Fruit fly (Drosophila melanogaster) whole organism, embryonic: ENCODE results near the gene Dfd.

ENCODE experiments used
- Ada2b ChIP-seq: fragments of 200-800 bp; sonication (Bioruptor generic); IDR thresholded peaks from 2 replicates; pipeline ENCODE4 v1.3.6; 2022; ENCODE audit warnings: missing biosample characterization, missing genetic modification characterization
- Atf6 ChIP-seq: fragments of 200-800 bp; sonication (Bioruptor generic); IDR thresholded peaks from 2 replicates; pipeline ENCODE4 v1.3.6; 2022; ENCODE audit warnings: missing biosample characterization, missing genetic modification characterization
- CG10209 ChIP-seq: fragments of 200-800 bp; sonication (Bioruptor generic); optimal IDR thresholded peaks from 3 replicates; lab custom pipeline; 2017; ENCODE audit warnings: missing biosample characterization, mild to moderate bottlenecking, missing genetic modification characterization, missing genetic modification reagents
- CG10267 ChIP-seq: fragments of 200-800 bp; sonication (Bioruptor generic); optimal IDR thresholded peaks from 2 replicates; lab custom pipeline; 2018; ENCODE audit warnings: missing biosample characterization, mild to moderate bottlenecking, missing genetic modification characterization, moderate library complexity
- CG12155 ChIP-seq: fragments of 200-800 bp; sonication (Bioruptor generic); optimal IDR thresholded peaks from 3 replicates; lab custom pipeline; 2016; ENCODE audit warnings: missing biosample characterization, missing genetic modification characterization
- CG13424 ChIP-seq: fragments of 200-800 bp; sonication (Bioruptor generic); optimal IDR thresholded peaks from 2 replicates; lab custom pipeline; 2019; ENCODE audit warnings: missing biosample characterization, mild to moderate bottlenecking, missing genetic modification characterization, moderate library complexity
- CG16815 ChIP-seq: fragments of 200-800 bp; sonication (Bioruptor generic); optimal IDR thresholded peaks from 3 replicates; lab custom pipeline; 2017; ENCODE audit warnings: missing biosample characterization, mild to moderate bottlenecking, missing genetic modification characterization
- CG18476 ChIP-seq: fragments of 200-800 bp; sonication (Bioruptor generic); optimal IDR thresholded peaks from 2 replicates; lab custom pipeline; 2016; ENCODE audit warnings: missing biosample characterization, mild to moderate bottlenecking, missing genetic modification characterization
- CG33557 ChIP-seq: fragments of 200-800 bp; sonication (Bioruptor generic); optimal IDR thresholded peaks from 2 replicates; lab custom pipeline; 2019; ENCODE audit warnings: missing biosample characterization, mild to moderate bottlenecking, missing genetic modification characterization, moderate library complexity
- CG3995 ChIP-seq: fragments of 200-800 bp; sonication (Bioruptor generic); optimal IDR thresholded peaks from 3 replicates; lab custom pipeline; 2016; ENCODE audit warnings: missing biosample characterization, missing genetic modification characterization
- CG42726 ChIP-seq: fragments of 200-800 bp; sonication (Bioruptor generic); IDR thresholded peaks from 2 replicates; pipeline ENCODE4 v1.3.6; 2022; ENCODE audit warnings: missing biosample characterization, missing genetic modification characterization; ENCODE audit not compliant: partially characterized antibody
- CG4854 ChIP-seq: fragments of 200-800 bp; sonication (Bioruptor generic); optimal IDR thresholded peaks from 2 replicates; lab custom pipeline; 2016; ENCODE audit warnings: missing biosample characterization, missing genetic modification characterization, inconsistent platforms
- CG5245 ChIP-seq: fragments of 200-800 bp; sonication (Bioruptor generic); optimal IDR thresholded peaks from 3 replicates; lab custom pipeline; 2016; ENCODE audit warnings: missing biosample characterization, missing genetic modification characterization
- CG8290 ChIP-seq, 3 experiments: fragments of 200-800 bp; sonication (Bioruptor generic); optimal IDR thresholded peaks; 2 replicates each; lab custom pipeline; 2016 to 2019; ENCODE audit warnings: missing biosample characterization in 3 of 3, missing genetic modification characterization in 3 of 3, mild to moderate bottlenecking in 2 of 3, moderate library complexity in 1 of 3
- CoRest ChIP-seq: fragments of 200-800 bp; sonication (Bioruptor generic); optimal IDR thresholded peaks from 3 replicates; lab custom pipeline; 2018; ENCODE audit warnings: missing biosample characterization, mild to moderate bottlenecking, missing genetic modification characterization, moderate library complexity
- CrebB ChIP-seq: fragments of 200-800 bp; sonication (Bioruptor generic); optimal IDR thresholded peaks from 3 replicates; lab custom pipeline; 2018; ENCODE audit warnings: missing biosample characterization, mild to moderate bottlenecking, missing genetic modification characterization
- D19B ChIP-seq: fragments of 200-800 bp; sonication (Bioruptor generic); optimal IDR thresholded peaks from 2 replicates; lab custom pipeline; 2017; ENCODE audit warnings: missing biosample characterization, mild to moderate bottlenecking, missing genetic modification characterization
- Dad ChIP-seq: fragments of 200-800 bp; sonication (Bioruptor generic); optimal IDR thresholded peaks from 3 replicates; lab custom pipeline; 2016; ENCODE audit warnings: missing biosample characterization, missing genetic modification characterization
- Dip3 ChIP-seq: fragments of 200-800 bp; sonication (Bioruptor generic); optimal IDR thresholded peaks from 3 replicates; lab custom pipeline; 2016; ENCODE audit warnings: missing biosample characterization, missing genetic modification characterization
- Doc2 ChIP-seq: fragments of 200-800 bp; sonication (Bioruptor generic); IDR thresholded peaks from 2 replicates; pipeline ENCODE4 v1.3.6; 2022; ENCODE audit warnings: missing biosample characterization, missing genetic modification characterization
- Doc3 ChIP-seq: fragments of 200-800 bp; sonication (Bioruptor generic); IDR thresholded peaks from 3 replicates; pipeline ENCODE4 v1.3.6; 2022; ENCODE audit warnings: missing biosample characterization, missing genetic modification characterization; ENCODE audit not compliant: partially characterized antibody
- Eip74EF ChIP-seq, 2 experiments: fragments of 200-800 bp in 1 of 2; fragments of >200 bp in 1 of 2; sonication (Bioruptor generic) in 1 of 2; optimal IDR thresholded peaks; 2 replicates each; lab custom pipeline; 2017 to 2019; ENCODE audit warnings: missing biosample characterization in 2 of 2, missing genetic modification characterization in 2 of 2, mild to moderate bottlenecking in 1 of 2, moderate library complexity in 1 of 2
- Ets97D ChIP-seq: fragments of 200-800 bp; sonication (Bioruptor generic); optimal IDR thresholded peaks from 3 replicates; lab custom pipeline; 2016; ENCODE audit warnings: missing biosample characterization, missing genetic modification characterization
- Fer3 ChIP-seq: fragments of 200-800 bp; sonication (Bioruptor generic); optimal IDR thresholded peaks from 2 replicates; lab custom pipeline; 2018; ENCODE audit warnings: missing biosample characterization, mild to moderate bottlenecking, missing genetic modification characterization, moderate library complexity
- Gsc ChIP-seq: fragments of 200-800 bp; sonication (Bioruptor generic); IDR thresholded peaks from 2 replicates; pipeline ENCODE4 v1.3.6; 2022; ENCODE audit warnings: missing biosample characterization, missing genetic modification characterization
- H15 ChIP-seq: fragments of 200-800 bp; sonication (Bioruptor generic); IDR thresholded peaks from 3 replicates; pipeline ENCODE4 v1.3.6; 2022; ENCODE audit warnings: missing biosample characterization, missing genetic modification characterization
- Hand ChIP-seq: fragments of 200-800 bp; sonication (Bioruptor generic); optimal IDR thresholded peaks from 2 replicates; lab custom pipeline; 2017; ENCODE audit warnings: mild to moderate bottlenecking, missing biosample characterization, missing genetic modification reagents, missing genetic modification characterization
- HmgD ChIP-seq: fragments of 200-800 bp; sonication (Bioruptor generic); optimal IDR thresholded peaks from 3 replicates; lab custom pipeline; 2016; ENCODE audit warnings: missing biosample characterization, missing genetic modification characterization
- MBD-R2 ChIP-seq: fragments of 200-800 bp; sonication (Bioruptor generic); IDR thresholded peaks from 2 replicates; pipeline ENCODE4 v1.3.6; 2022; ENCODE audit warnings: missing biosample characterization, missing genetic modification characterization
- Med ChIP-seq: fragments of 200-800 bp; sonication (Bioruptor generic); peaks from one replicate; lab custom pipeline; 2016; ENCODE audit warnings: missing biosample characterization, missing genetic modification characterization, mild to moderate bottlenecking, inconsistent platforms, moderate library complexity
- Scr ChIP-seq: fragments of 200-800 bp; sonication (Bioruptor generic); IDR thresholded peaks from 2 replicates; pipeline ENCODE4 v1.3.6; 2022; ENCODE audit warnings: missing biosample characterization, missing genetic modification characterization; ENCODE audit not compliant: partially characterized antibody
- Side ChIP-seq: fragments of 200-800 bp; sonication (Bioruptor generic); optimal IDR thresholded peaks from 2 replicates; lab custom pipeline; 2016; ENCODE audit warnings: missing biosample characterization, missing genetic modification characterization
- bcd ChIP-seq: fragments of 200-800 bp; sonication (Bioruptor generic); optimal IDR thresholded peaks from 2 replicates; lab custom pipeline; 2017; ENCODE audit warnings: missing biosample characterization, mild to moderate bottlenecking, missing genetic modification characterization
- br ChIP-seq: fragments of >200 bp; optimal IDR thresholded peaks from 2 replicates; lab custom pipeline; 2017
- cg ChIP-seq: fragments of 200-800 bp; sonication (Bioruptor generic); optimal IDR thresholded peaks from 3 replicates; lab custom pipeline; 2019; ENCODE audit warnings: missing biosample characterization, mild to moderate bottlenecking, missing genetic modification characterization, moderate library complexity
- ci ChIP-seq: fragments of 200-800 bp; sonication (Bioruptor generic); IDR thresholded peaks from 3 replicates; pipeline ENCODE4 v1.3.6; 2022; ENCODE audit warnings: missing biosample characterization, missing genetic modification characterization
- dmrt11E ChIP-seq: fragments of 200-800 bp; sonication (Bioruptor generic); optimal IDR thresholded peaks from 3 replicates; lab custom pipeline; 2018; ENCODE audit warnings: missing biosample characterization, mild to moderate bottlenecking, missing genetic modification characterization, moderate library complexity
- fd102C ChIP-seq: fragments of 200-800 bp; sonication (Bioruptor generic); optimal IDR thresholded peaks from 2 replicates; lab custom pipeline; 2018; ENCODE audit warnings: missing biosample characterization, mild to moderate bottlenecking, missing genetic modification characterization, moderate library complexity
- fd96Cb ChIP-seq: fragments of 200-800 bp; sonication (Bioruptor generic); optimal IDR thresholded peaks from 2 replicates; lab custom pipeline; 2018; ENCODE audit warnings: missing biosample characterization, mild to moderate bottlenecking, missing genetic modification characterization, moderate library complexity
- ftz-f1 ChIP-seq: fragments of 200-800 bp; sonication (Bioruptor generic); optimal IDR thresholded peaks from 2 replicates; lab custom pipeline; 2016; ENCODE audit warnings: missing biosample characterization, missing genetic modification characterization
- gfzf ChIP-seq: fragments of 200-800 bp; sonication (Bioruptor generic); optimal IDR thresholded peaks from 2 replicates; lab custom pipeline; 2016; ENCODE audit warnings: missing biosample characterization, mild to moderate bottlenecking, missing genetic modification characterization, moderate library complexity
- gsb ChIP-seq: fragments of 200-800 bp; sonication (Bioruptor generic); IDR thresholded peaks from 2 replicates; pipeline ENCODE4 v1.3.6; 2022; ENCODE audit warnings: missing biosample characterization, missing genetic modification characterization
- pnt ChIP-seq: fragments of 200-800 bp; sonication (Bioruptor generic); optimal IDR thresholded peaks from 3 replicates; lab custom pipeline; 2016; ENCODE audit warnings: missing biosample characterization, missing genetic modification characterization
- so ChIP-seq: fragments of 200-800 bp; sonication (Bioruptor generic); IDR thresholded peaks from 3 replicates; pipeline ENCODE4 v1.3.6; 2022; ENCODE audit warnings: missing biosample characterization, missing genetic modification characterization
- tio ChIP-seq: fragments of 200-800 bp; sonication (Bioruptor generic); optimal IDR thresholded peaks from 2 replicates; lab custom pipeline; 2017; ENCODE audit warnings: missing biosample characterization, missing genetic modification characterization, inconsistent platforms
- twi ChIP-seq: fragments of 200-800 bp; optimal IDR thresholded peaks from 2 replicates; lab custom pipeline; 2019; ENCODE audit warnings: missing biosample characterization, mild to moderate bottlenecking, missing genetic modification characterization, moderate library complexity
- tx ChIP-seq: fragments of 200-800 bp; sonication (Bioruptor generic); optimal IDR thresholded peaks from 2 replicates; lab custom pipeline; 2016; ENCODE audit warnings: missing biosample characterization, missing genetic modification characterization
- vvl ChIP-seq: fragments of 200-800 bp; sonication (Bioruptor generic); IDR thresholded peaks from 2 replicates; pipeline ENCODE4 v1.3.6; 2022; ENCODE audit warnings: missing biosample characterization, missing genetic modification characterization
- zf30C ChIP-seq: fragments of 200-800 bp; sonication (Bioruptor generic); optimal IDR thresholded peaks from 3 replicates; lab custom pipeline; 2018; ENCODE audit warnings: missing biosample characterization, mild to moderate bottlenecking, missing genetic modification characterization

The Dfd gene

DNA sequence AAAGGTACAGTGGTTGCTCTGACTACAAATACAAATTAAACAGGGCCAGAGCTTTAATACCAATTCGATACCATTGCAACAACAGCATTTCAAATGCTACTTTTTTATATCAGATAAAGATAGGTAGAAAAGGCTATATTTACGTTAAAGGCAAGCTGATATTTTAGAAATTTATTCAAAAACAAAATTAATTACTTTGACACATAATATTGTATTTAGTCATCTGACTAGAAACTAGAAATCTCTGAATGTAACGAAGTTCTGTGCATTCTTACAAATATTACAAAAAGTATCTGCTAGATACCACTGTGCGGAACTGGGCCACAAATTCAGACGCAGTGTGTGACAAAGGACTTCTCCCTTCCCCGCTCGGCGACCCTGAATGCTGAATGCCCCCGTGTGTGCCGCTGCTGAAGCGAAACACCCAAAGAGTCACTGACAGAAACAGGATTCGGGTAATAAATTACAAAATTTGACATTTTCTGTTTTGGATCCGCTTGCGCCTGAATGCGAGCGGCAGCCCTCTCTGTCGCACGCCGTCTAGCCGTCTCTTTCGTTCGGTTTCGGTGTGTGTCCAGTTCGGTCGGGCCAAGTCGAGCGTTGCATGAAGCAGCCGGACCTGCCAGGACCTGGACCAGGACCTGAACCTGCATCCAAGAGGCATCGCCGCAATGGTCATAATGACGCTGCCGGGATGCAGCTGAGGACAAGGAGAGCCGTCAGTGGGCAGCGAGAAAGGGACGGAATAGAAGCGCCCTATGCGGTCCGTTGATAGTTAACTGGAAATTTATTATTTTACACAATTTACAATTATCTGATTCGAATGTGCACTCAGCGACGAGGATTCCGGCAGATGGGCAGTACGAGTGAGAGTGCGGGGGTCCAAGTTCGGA is 30.6 kb upstream of the Dfd start (continued):
- 0 out of 2 replicates have a peak, but pooled peaks have one; percentile 4 for TF ChIP-seq CG42726 (GFP tag; lab: Robert Waterston, UW)
- no peak for TF ChIP-seq gfzf
- TF ChIP-seq CG5245, result no peak
- TF ChIP-seq CrebB (tag; lab: Kevin White, UChicago), result no peak
- no peak for TF ChIP-seq D19B
- TF ChIP-seq so, result no peak
- no peak for TF ChIP-seq Doc3 (GFP tag; lab: Robert Waterston, UW)
- TF ChIP-seq H15, result no peak
- no peak for TF ChIP-seq CG33557 (GFP tag; lab: Kevin White, UChicago)
- TF ChIP-seq CG8290 (GFP tag; optimal IDR thresholded peaks at IDR 0.05; lab: Kevin White, UChicago), result no peak
- TF ChIP-seq CG8290 (tag; optimal IDR thresholded peaks at IDR 0.05; lab: Kevin White, UChicago), result no peak
- no peak for TF ChIP-seq gsb (GFP tag; lab: Robert Waterston, UW)
- TF ChIP-seq Hand (GFP tag; lab: Kevin White, UChicago), result no peak
- TF ChIP-seq CG16815, result peak; percentile 28
- no peak for TF ChIP-seq Scr (GFP tag; lab: Robert Waterston, UW)
- no peak for TF ChIP-seq pnt (GFP tag; lab: Kevin White, UChicago)
- peak; percentile 56 for TF ChIP-seq tio (GFP tag; lab: Kevin White, UChicago)
- TF ChIP-seq Ada2b (GFP tag; lab: Robert Waterston, UW), result no peak
- no peak for TF ChIP-seq br (lab: Kevin White, UChicago)
- peak; percentile 56 for TF ChIP-seq Med (GFP tag; lab: Kevin White, UChicago)
- TF ChIP-seq zf30C, result peak; percentile 68
- peak; percentile 36 for TF ChIP-seq CoRest (tag; lab: Kevin White, UChicago)
- no peak for TF ChIP-seq CG18476 (GFP tag; lab: Kevin White, UChicago)
- TF ChIP-seq Ets97D, result no peak
- TF ChIP-seq CG12155 (GFP tag; lab: Kevin White, UChicago), result no peak
- no peak for TF ChIP-seq cg (GFP tag; lab: Kevin White, UChicago)
- TF ChIP-seq CG13424, result peak; percentile 55
- TF ChIP-seq CG4854 (GFP tag; lab: Kevin White, UChicago), result no peak
- TF ChIP-seq CG10209 (GFP tag; lab: Kevin White, UChicago), result no peak
- no peak for TF ChIP-seq CG3995 (GFP tag; lab: Kevin White, UChicago)
- peak; percentile 61 for TF ChIP-seq CG10267 (tag; lab: Kevin White, UChicago)
- TF ChIP-seq ci (GFP tag; lab: Robert Waterston, UW), result 0 out of 3 replicates have a peak, but pooled peaks have one; percentile 6
- peak; percentile 55 for TF ChIP-seq dmrt11E (tag; lab: Kevin White, UChicago)
- TF ChIP-seq Dip3 (GFP tag; lab: Kevin White, UChicago), result no peak
- no peak for TF ChIP-seq Side (GFP tag; lab: Kevin White, UChicago)
- TF ChIP-seq HmgD, result no peak
- peak; percentile 44 for TF ChIP-seq fd96Cb (tag; lab: Kevin White, UChicago)
- peak; percentile 65 for TF ChIP-seq twi (tag; lab: Kevin White, UChicago)
- no peak for TF ChIP-seq tx (GFP tag; lab: Kevin White, UChicago)
- no peak for TF ChIP-seq Dad
- TF ChIP-seq Eip74EF (GFP tag; optimal IDR thresholded peaks at IDR 0.05; lab: Kevin White, UChicago), result no peak
- TF ChIP-seq Gsc, result no peak
- TF ChIP-seq MBD-R2 (GFP tag; lab: Robert Waterston, UW), result no peak
- no peak for TF ChIP-seq Doc2 (GFP tag; lab: Robert Waterston, UW)
- TF ChIP-seq bcd (GFP tag; lab: Kevin White, UChicago), result peak; percentile 60
- no peak for TF ChIP-seq ftz-f1 (GFP tag; lab: Kevin White, UChicago)
- no peak for TF ChIP-seq vvl (GFP tag; lab: Robert Waterston, UW)
- no peak for TF ChIP-seq fd102C (GFP tag; lab: Kevin White, UChicago)
- TF ChIP-seq Fer3, result peak; percentile 3
- TF ChIP-seq Atf6 (GFP tag; lab: Robert Waterston, UW), result no peak
